Fruit fly (Drosophila melanogaster) whole organism, pupa: ENCODE measurements around the gene CG14990.

ENCODE experiments used
- CG10348 ChIP-seq: fragments of 200-800 bp; sonication (Bioruptor generic); IDR thresholded peaks from 2 replicates; pipeline ENCODE4 v1.3.6; 2022; ENCODE audit warnings: missing biosample characterization, missing genetic modification characterization
- CG14655 ChIP-seq: fragments of 200-800 bp; sonication (Bioruptor generic); optimal IDR thresholded peaks from 3 replicates; lab custom pipeline; 2017; ENCODE audit warnings: mild to moderate bottlenecking, missing biosample characterization, missing genetic modification reagents, missing genetic modification characterization
- CG15710 ChIP-seq: fragments of 200-800 bp; sonication (Bioruptor generic); optimal IDR thresholded peaks from 2 replicates; lab custom pipeline; 2018; ENCODE audit warnings: missing biosample characterization, mild to moderate bottlenecking, missing genetic modification characterization, moderate library complexity
- CG17806 ChIP-seq: fragments of 200-800 bp; sonication (Bioruptor generic); optimal IDR thresholded peaks from 2 replicates; lab custom pipeline; 2018; ENCODE audit warnings: missing biosample characterization, mild to moderate bottlenecking, missing genetic modification characterization, moderate library complexity
- CG34367 ChIP-seq: fragments of 200-800 bp; sonication (Bioruptor generic); optimal IDR thresholded peaks from 2 replicates; lab custom pipeline; 2018; ENCODE audit warnings: missing biosample characterization, mild to moderate bottlenecking, missing genetic modification characterization
- CG4496 ChIP-seq: fragments of 200-800 bp; sonication (Bioruptor generic); IDR thresholded peaks from 3 replicates; pipeline ENCODE4 v1.3.6; 2022; ENCODE audit warnings: missing biosample characterization, missing genetic modification characterization
- CG8159 ChIP-seq: fragments of 200-800 bp; sonication (Bioruptor generic); optimal IDR thresholded peaks from 3 replicates; lab custom pipeline; 2018; ENCODE audit warnings: missing biosample characterization, mild to moderate bottlenecking, missing genetic modification characterization, moderate library complexity
- CG9948 ChIP-seq: fragments of 200-800 bp; sonication (Bioruptor generic); optimal IDR thresholded peaks from 2 replicates; lab custom pipeline; 2018; ENCODE audit warnings: missing biosample characterization, mild to moderate bottlenecking, missing genetic modification characterization, moderate library complexity
- D1 ChIP-seq: fragments of 200-800 bp; sonication (Bioruptor generic); optimal IDR thresholded peaks from 2 replicates; lab custom pipeline; 2018; ENCODE audit warnings: missing biosample characterization, mild to moderate bottlenecking, missing genetic modification characterization, moderate library complexity
- EcR ChIP-seq: fragments of 200-800 bp; sonication (Bioruptor generic); optimal IDR thresholded peaks from 3 replicates; lab custom pipeline; 2019; ENCODE audit warnings: missing biosample characterization, missing genetic modification characterization, mild to moderate bottlenecking, moderate library complexity, missing genetic modification reagents
- Ets98B ChIP-seq: fragments of 200-800 bp; sonication (Bioruptor generic); IDR thresholded peaks from 2 replicates; pipeline ENCODE4 v1.3.6; 2022; ENCODE audit warnings: missing biosample characterization, missing genetic modification characterization
- Snoo ChIP-seq: fragments of 200-800 bp; sonication (Bioruptor generic); optimal IDR thresholded peaks from 3 replicates; lab custom pipeline; 2017; ENCODE audit warnings: missing biosample characterization, mild to moderate bottlenecking, missing genetic modification characterization, inconsistent platforms
- fd96Ca ChIP-seq: fragments of 200-800 bp; sonication (Bioruptor generic); IDR thresholded peaks from 3 replicates; pipeline ENCODE4 v1.3.6; 2022; ENCODE audit warnings: missing biosample characterization, missing genetic modification characterization
- rn ChIP-seq: fragments of 200-800 bp; sonication (Bioruptor generic); IDR thresholded peaks from 2 replicates; pipeline ENCODE4 v1.3.6; 2022; ENCODE audit warnings: missing biosample characterization, missing genetic modification characterization

DNA sequence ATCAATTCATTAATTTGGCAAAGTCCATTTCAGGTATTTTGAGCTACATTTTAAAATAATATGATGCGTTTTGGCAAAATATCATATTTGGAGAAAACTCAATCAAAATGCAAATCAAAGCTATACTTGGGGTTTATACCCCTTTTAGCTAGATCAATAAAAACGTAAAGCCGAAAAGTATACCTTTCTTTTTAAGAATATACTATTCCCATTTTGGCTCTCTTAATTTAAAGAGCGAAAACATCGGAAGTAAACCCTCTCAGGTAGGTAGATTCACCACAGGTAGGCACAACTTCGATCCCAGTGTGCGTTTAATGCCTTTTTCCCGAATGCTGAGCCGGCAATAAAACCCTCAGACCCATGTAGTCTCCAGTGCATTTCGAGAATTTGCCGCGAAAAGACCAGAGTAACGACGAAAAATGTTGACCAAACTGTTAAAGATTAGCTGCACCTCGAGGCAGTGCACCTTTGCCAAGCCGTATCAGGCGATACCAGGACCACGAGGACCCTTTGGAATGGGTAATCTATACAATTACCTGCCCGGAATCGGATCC is 31.0 kb upstream of the CG14990 start, which contains the start of gene dib:
- no peak for TF ChIP-seq CG4496 (GFP tag; lab: Robert Waterston, UW)
- no peak for TF ChIP-seq CG10348 (GFP tag; lab: Robert Waterston, UW)
- TF ChIP-seq CG34367 = no peak
- TF ChIP-seq CG17806 (tag; lab: Kevin White, UChicago) = no peak
- no peak for TF ChIP-seq rn (GFP tag; lab: Robert Waterston, UW)
- TF ChIP-seq EcR (GFP tag; lab: Kevin White, UChicago) = no peak
- TF ChIP-seq Snoo (tag; lab: Kevin White, UChicago) = no peak
- no peak for TF ChIP-seq D1 (tag; lab: Kevin White, UChicago)
- no peak for TF ChIP-seq fd96Ca
- no peak for TF ChIP-seq CG9948
- TF ChIP-seq CG8159 (tag; lab: Kevin White, UChicago) = no peak
- TF ChIP-seq Ets98B (GFP tag; lab: Robert Waterston, UW) = no peak
- TF ChIP-seq CG15710 = no peak
- TF ChIP-seq CG14655 = no peak
